Fruit fly (Drosophila melanogaster) whole organism, adult: ENCODE measurements around the gene CG13920.
A peak's percentile ranks its signal among the peaks of the same experiment; 100 is the strongest.

Experiments
- CG11617 ChIP-seq: fragments of 200-800 bp; sonication (Bioruptor generic); optimal IDR thresholded peaks from 2 replicates; lab custom pipeline; 2017; ENCODE audit warnings: mild to moderate bottlenecking, missing biosample characterization, missing genetic modification reagents, missing genetic modification characterization
- CG12768 ChIP-seq: fragments of 200-800 bp; sonication (Bioruptor generic); optimal IDR thresholded peaks from 2 replicates; lab custom pipeline; 2017; ENCODE audit warnings: missing biosample characterization, missing genetic modification characterization, mild to moderate bottlenecking, moderate library complexity, missing genetic modification reagents
- CG14711 ChIP-seq: fragments of 200-800 bp; sonication (Bioruptor generic); optimal IDR thresholded peaks from 2 replicates; lab custom pipeline; 2018; ENCODE audit warnings: missing biosample characterization, mild to moderate bottlenecking, missing genetic modification characterization, moderate library complexity
- CG1620 ChIP-seq: fragments of 200-800 bp; sonication (Bioruptor generic); optimal IDR thresholded peaks from 2 replicates; lab custom pipeline; 2016; ENCODE audit warnings: missing biosample characterization, missing genetic modification characterization
- CG33017 ChIP-seq: fragments of 200-800 bp; sonication (Bioruptor generic); optimal IDR thresholded peaks from 2 replicates; lab custom pipeline; 2018; ENCODE audit warnings: missing biosample characterization, mild to moderate bottlenecking, missing genetic modification characterization, moderate library complexity
- CG5204 ChIP-seq: fragments of 200-800 bp; sonication (Bioruptor generic); optimal IDR thresholded peaks from 2 replicates; lab custom pipeline; 2016; ENCODE audit warnings: missing biosample characterization, missing genetic modification characterization
- CG7045 ChIP-seq: fragments of 200-800 bp; sonication (Bioruptor generic); optimal IDR thresholded peaks from 2 replicates; lab custom pipeline; 2017; ENCODE audit warnings: missing biosample characterization, mild to moderate bottlenecking, missing genetic modification characterization
- CG7101 ChIP-seq: fragments of 200-800 bp; sonication (Bioruptor generic); optimal IDR thresholded peaks from 2 replicates; lab custom pipeline; 2018; ENCODE audit warnings: missing biosample characterization, mild to moderate bottlenecking, missing genetic modification characterization, moderate library complexity
- Clk ChIP-seq: fragments of 200-800 bp; sonication (Bioruptor generic); optimal IDR thresholded peaks from 2 replicates; lab custom pipeline; 2017; ENCODE audit warnings: missing biosample characterization, missing genetic modification characterization
- Crg-1 ChIP-seq: fragments of 200-800 bp; sonication (Bioruptor generic); optimal IDR thresholded peaks from 2 replicates; lab custom pipeline; 2016; ENCODE audit warnings: missing biosample characterization, missing genetic modification characterization
- Hr96 ChIP-seq: fragments of 200-800 bp; sonication (Bioruptor generic); optimal IDR thresholded peaks from 2 replicates; lab custom pipeline; 2016; ENCODE audit warnings: missing biosample characterization, missing genetic modification characterization
- Mnt ChIP-seq: fragments of 200-800 bp; sonication (Bioruptor generic); optimal IDR thresholded peaks from 2 replicates; lab custom pipeline; 2016; ENCODE audit warnings: missing biosample characterization, mild to moderate bottlenecking, missing genetic modification characterization
- bab1 ChIP-seq: fragments of 200-800 bp; sonication (Bioruptor generic); optimal IDR thresholded peaks from 3 replicates; lab custom pipeline; 2019; ENCODE audit warnings: missing biosample characterization, mild to moderate bottlenecking, missing genetic modification characterization, moderate library complexity
- cic ChIP-seq: fragments of 200-800 bp; sonication (Bioruptor generic); optimal IDR thresholded peaks from 2 replicates; lab custom pipeline; 2017; ENCODE audit warnings: missing biosample characterization, mild to moderate bottlenecking, missing genetic modification characterization, moderate library complexity
- cnc ChIP-seq, 2 experiments: fragments of >200 bp; optimal IDR thresholded peaks; 2 replicates each; lab custom pipeline; 2017
- kay ChIP-seq: fragments of 200-800 bp; sonication (Bioruptor generic); peaks from one replicate; lab custom pipeline; 2016; ENCODE audit warnings: missing biosample characterization, missing genetic modification characterization, borderline replicate concordance
- ovo ChIP-seq: fragments of 200-800 bp; sonication (Bioruptor generic); optimal IDR thresholded peaks from 2 replicates; lab custom pipeline; 2016; ENCODE audit warnings: missing biosample characterization, missing genetic modification characterization
- pad ChIP-seq: fragments of 200-800 bp; sonication (Bioruptor generic); optimal IDR thresholded peaks from 3 replicates; lab custom pipeline; 2017; ENCODE audit warnings: missing biosample characterization, missing genetic modification characterization, mild to moderate bottlenecking, moderate library complexity, missing genetic modification reagents
- tj ChIP-seq: fragments of 200-800 bp; sonication (Bioruptor generic); optimal IDR thresholded peaks from 3 replicates; lab custom pipeline; 2017; ENCODE audit warnings: missing biosample characterization, mild to moderate bottlenecking, missing genetic modification characterization, moderate library complexity
- toe ChIP-seq: fragments of 200-800 bp; sonication (Bioruptor generic); optimal IDR thresholded peaks from 2 replicates; lab custom pipeline; 2016; ENCODE audit warnings: missing biosample characterization, missing genetic modification characterization

CG13920 gene

DNA sequence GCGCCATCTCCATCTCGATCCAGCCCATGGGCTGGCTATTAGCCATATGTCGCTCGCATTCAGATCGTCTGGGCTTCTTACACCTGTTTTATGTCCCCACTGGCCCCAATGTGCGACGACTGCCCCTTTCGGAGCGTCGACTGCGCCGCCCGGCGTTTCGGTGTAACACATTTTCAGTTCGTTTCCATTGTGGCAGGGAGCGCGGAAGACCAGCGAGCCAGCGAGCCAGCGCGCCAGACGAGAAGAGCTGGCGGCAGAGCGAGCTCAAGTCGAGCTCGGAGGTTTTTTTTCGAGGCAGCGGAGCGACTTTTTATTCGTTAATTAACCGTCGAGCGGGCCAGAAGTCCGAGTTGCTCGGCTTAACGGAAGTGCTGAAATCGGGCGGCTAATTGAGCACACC is 25.6 kb downstream of the CG13920 start, which contains the start of gene CG7991:
Gene CG7991 (plus strand): TSS at position 329 of the 400 bp plus-strand sequence.
- TF ChIP-seq kay (GFP tag; lab: Kevin White, UChicago) (no peak), cic (GFP tag; lab: Kevin White, UChicago) (no peak), toe (GFP tag; lab: Kevin White, UChicago) (no peak), Clk (GFP tag; lab: Kevin White, UChicago) (no peak), tj (no peak), CG5204 (GFP tag; lab: Kevin White, UChicago) (no peak), CG7045 (GFP tag; lab: Kevin White, UChicago) (no peak), CG33017 (tag; lab: Kevin White, UChicago) (no peak), CG14711 (no peak), pad (GFP tag; lab: Kevin White, UChicago) (no peak)

DNA sequence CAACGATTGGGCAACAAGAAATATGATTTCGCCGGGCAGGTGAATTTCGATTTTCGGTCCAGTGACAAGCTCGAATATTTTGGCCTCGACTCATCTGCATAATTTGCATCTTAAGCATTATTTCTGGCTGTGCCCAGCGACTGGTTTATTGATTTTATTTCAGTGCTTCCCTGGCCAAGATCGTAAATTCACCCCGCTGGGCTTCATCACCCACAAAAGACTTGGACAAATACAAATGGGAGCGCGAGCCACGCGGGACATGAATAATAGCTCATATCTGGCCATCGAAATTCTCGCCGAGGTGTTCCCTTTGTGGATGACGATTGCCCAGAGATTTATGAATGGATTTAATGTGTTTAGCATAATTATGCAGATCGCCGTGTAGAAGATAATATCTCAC is 26.5 kb downstream of the CG13920 start:
- TF ChIP-seq CG1620 (no peak), bab1 (GFP tag; lab: Kevin White, UChicago) (no peak), CG7045 (GFP tag; lab: Kevin White, UChicago) (no peak), Crg-1 (GFP tag; lab: Kevin White, UChicago) (no peak), pad (GFP tag; lab: Kevin White, UChicago) (no peak), CG11617 (GFP tag; lab: Kevin White, UChicago) (no peak), CG33017 (tag; lab: Kevin White, UChicago) (no peak), Hr96 (no peak), kay (GFP tag; lab: Kevin White, UChicago) (no peak), toe (GFP tag; lab: Kevin White, UChicago) (no peak), CG7101 (no peak), Mnt (no peak), ovo (no peak), cnc (optimal IDR thresholded peaks at IDR 0.05; lab: Kevin White, UChicago) (no peak), tj (no peak)

DNA sequence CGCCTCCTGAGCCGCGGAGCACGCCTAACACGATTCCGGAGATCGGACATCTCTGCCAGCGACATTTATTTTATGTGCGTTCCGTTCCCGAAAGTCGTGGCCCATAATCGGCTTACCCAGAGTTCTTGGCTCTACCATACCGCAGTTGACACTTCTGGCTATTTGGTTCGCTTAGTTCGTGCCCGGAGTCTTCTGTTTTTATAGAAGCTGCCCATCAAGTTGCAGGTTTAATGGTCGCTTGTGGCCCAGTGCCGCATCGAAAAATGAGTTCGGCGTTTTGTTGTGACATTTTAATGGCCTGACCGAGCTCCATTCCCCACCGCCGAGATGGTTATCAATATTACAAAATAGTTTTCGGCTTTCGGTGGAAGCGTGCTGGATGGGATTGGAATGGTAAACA is 27.5 kb downstream of the CG13920 start:
- no peak for TF ChIP-seq Clk (GFP tag; lab: Kevin White, UChicago)
- TF ChIP-seq CG14711 = no peak
- no peak for TF ChIP-seq kay (GFP tag; lab: Kevin White, UChicago)
- TF ChIP-seq tj = no peak
- no peak for TF ChIP-seq Hr96
- no peak for TF ChIP-seq CG5204 (GFP tag; lab: Kevin White, UChicago)
- no peak for TF ChIP-seq pad (GFP tag; lab: Kevin White, UChicago)
- no peak for TF ChIP-seq CG11617 (GFP tag; lab: Kevin White, UChicago)
- TF ChIP-seq Mnt = no peak
- no peak for TF ChIP-seq toe (GFP tag; lab: Kevin White, UChicago)
- no peak for TF ChIP-seq cnc (optimal IDR thresholded peaks at IDR 0.05; lab: Kevin White, UChicago)

DNA sequence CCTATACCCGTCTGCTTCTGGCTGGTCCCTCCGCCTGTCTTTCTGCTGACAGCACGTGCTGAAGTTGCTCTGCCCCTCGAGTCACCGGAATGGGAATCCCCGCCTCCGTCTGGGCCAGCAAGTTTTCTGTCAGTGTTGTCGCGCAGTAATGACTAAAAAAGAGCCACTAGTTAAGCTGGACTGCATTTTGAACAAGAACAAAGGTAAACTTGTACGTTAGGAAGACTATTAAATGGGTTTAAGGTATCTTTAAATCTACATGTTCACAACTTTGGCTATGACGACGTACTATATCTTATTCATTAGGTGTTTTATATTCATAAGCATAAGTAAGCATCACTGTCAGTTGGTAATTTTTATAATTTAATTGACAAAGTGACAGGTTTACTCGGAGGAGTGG is 30.6 kb downstream of the CG13920 start:
- no peak for TF ChIP-seq CG5204 (GFP tag; lab: Kevin White, UChicago)
- no peak for TF ChIP-seq Mnt
- no peak for TF ChIP-seq CG7101
- TF ChIP-seq cnc (optimal IDR thresholded peaks at IDR 0.05; lab: Kevin White, UChicago) = no peak

DNA sequence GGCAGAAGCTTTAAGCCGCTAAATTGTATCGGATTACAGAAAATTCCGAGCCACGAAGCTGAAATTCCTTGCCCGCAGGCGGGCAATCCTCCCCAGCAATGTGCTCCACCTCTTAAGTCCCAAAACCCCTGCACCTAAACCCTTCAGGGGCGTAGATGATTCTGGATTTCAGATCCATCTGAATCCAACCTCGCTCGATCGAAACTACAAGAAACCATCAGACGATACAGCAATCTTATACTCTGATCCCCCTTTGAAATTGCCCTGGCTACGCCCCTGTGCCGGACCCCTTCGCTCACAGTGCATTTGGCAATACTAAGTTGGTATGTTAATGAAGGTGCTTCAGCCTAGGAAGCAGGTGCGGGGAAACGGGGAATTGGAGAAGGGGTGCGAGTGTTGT is 34.3 kb downstream of the CG13920 start:
- no peak for TF ChIP-seq CG7101
- no peak for TF ChIP-seq Crg-1 (GFP tag; lab: Kevin White, UChicago)
- no peak for TF ChIP-seq CG11617 (GFP tag; lab: Kevin White, UChicago)
- TF ChIP-seq ovo = no peak
- no peak for TF ChIP-seq CG12768 (GFP tag; lab: Kevin White, UChicago)
- TF ChIP-seq cnc (optimal IDR thresholded peaks at IDR 0.05; lab: Kevin White, UChicago) = no peak
- no peak for TF ChIP-seq kay (GFP tag; lab: Kevin White, UChicago)
- no peak for TF ChIP-seq cic (GFP tag; lab: Kevin White, UChicago)
- TF ChIP-seq pad (GFP tag; lab: Kevin White, UChicago) = no peak
- TF ChIP-seq bab1 (GFP tag; lab: Kevin White, UChicago) = no peak
- no peak for TF ChIP-seq toe (GFP tag; lab: Kevin White, UChicago)
- no peak for TF ChIP-seq CG14711
- TF ChIP-seq CG5204 (GFP tag; lab: Kevin White, UChicago) = no peak
- TF ChIP-seq CG1620 = no peak
- TF ChIP-seq CG7045 (GFP tag; lab: Kevin White, UChicago) = no peak
- no peak for TF ChIP-seq CG33017 (tag; lab: Kevin White, UChicago)

DNA sequence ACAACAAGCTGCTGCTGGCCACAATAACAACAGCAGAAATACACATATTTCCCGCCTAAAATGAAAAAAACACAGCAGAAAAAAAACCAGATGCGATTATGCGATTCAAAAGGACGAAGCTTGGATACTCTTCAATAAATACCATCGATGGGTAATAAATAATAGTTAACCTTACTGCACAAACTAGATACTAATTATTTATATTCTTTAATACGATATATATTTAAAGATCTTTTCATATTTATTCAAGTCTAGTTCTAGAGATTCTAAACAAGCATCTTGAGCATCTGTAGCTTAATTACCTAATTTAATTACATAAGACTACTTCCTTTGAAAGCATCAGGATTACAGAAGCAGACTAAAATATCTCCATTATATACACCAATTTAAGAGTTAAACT is 39.4 kb downstream of the CG13920 start:
- TF ChIP-seq bab1 (GFP tag; lab: Kevin White, UChicago) (no peak), Crg-1 (GFP tag; lab: Kevin White, UChicago) (no peak), CG33017 (tag; lab: Kevin White, UChicago) (no peak), CG12768 (GFP tag; lab: Kevin White, UChicago) (no peak), CG7045 (GFP tag; lab: Kevin White, UChicago) (no peak), CG11617 (GFP tag; lab: Kevin White, UChicago) (no peak), ovo (no peak)

DNA sequence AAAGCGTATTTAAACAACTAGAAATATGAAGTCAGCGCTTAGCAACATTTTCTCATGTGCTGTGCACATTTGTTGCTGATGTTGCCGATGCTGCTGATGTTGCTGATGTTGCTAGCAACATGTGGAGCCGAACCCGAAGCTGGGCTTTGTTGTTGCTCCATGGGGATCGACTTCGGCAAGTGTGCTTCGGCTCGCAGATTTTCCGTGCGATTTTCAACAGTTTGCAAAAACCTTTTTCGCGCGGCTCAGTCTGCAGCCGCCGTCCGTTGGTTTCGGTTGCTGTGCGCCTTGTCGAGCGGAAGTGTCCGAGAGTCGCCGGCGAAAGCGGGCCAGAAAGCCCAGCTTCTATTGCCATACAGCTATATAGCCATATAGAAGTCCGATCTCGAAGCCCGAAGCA is 39.8 kb downstream of the CG13920 start:
- no peak for TF ChIP-seq CG7101
- peak; percentile 40 for TF ChIP-seq tj
